Worm (Caenorhabditis elegans) whole organism, young adult: ENCODE data around the gene F08D12.2.

Source experiments
- F52B5.7 ChIP-seq: sonication (generic microtip); optimal IDR thresholded peaks from 2 replicates; lab custom pipeline; 2016; ENCODE audit warnings: mild to moderate bottlenecking, missing genetic modification characterization, missing compliant biosample characterization
- Y56A3A.18 ChIP-seq: fragments of 200-800 bp; sonication (Bioruptor generic); IDR thresholded peaks from 2 replicates; pipeline ENCODE4 v1.3.6; 2022; ENCODE audit warnings: missing genetic modification reagents, missing genetic modification characterization, missing compliant biosample characterization
- aptf-2 ChIP-seq: fragments of 200-800 bp; sonication (Bioruptor generic); conservative IDR thresholded peaks from 2 replicates; pipeline ENCODE4 v1.3.6; 2022; ENCODE audit warnings: missing genetic modification reagents, missing genetic modification characterization, missing compliant biosample characterization
- efl-1 ChIP-seq: fragments of 150-350 bp; optimal IDR thresholded peaks from 2 replicates; lab custom pipeline; 2014; ENCODE audit warnings: missing biosample characterization, missing genetic modification reagents, missing genetic modification characterization
- hlh-12 ChIP-seq: sonication (generic microtip); optimal IDR thresholded peaks from 2 replicates; lab custom pipeline; 2016; ENCODE audit warnings: missing genetic modification characterization, missing compliant biosample characterization
- hrde-1 ChIP-seq: sonication (generic microtip); optimal IDR thresholded peaks from 2 replicates; lab custom pipeline; 2016; ENCODE audit warnings: missing genetic modification characterization, mild to moderate bottlenecking, missing compliant biosample characterization, moderate library complexity, missing genotype, missing genetic modification reagents, borderline replicate concordance
- nhr-80 ChIP-seq: sonication (generic microtip); optimal IDR thresholded peaks from 2 replicates; lab custom pipeline; 2016; ENCODE audit warnings: missing genetic modification characterization, missing compliant biosample characterization

DNA sequence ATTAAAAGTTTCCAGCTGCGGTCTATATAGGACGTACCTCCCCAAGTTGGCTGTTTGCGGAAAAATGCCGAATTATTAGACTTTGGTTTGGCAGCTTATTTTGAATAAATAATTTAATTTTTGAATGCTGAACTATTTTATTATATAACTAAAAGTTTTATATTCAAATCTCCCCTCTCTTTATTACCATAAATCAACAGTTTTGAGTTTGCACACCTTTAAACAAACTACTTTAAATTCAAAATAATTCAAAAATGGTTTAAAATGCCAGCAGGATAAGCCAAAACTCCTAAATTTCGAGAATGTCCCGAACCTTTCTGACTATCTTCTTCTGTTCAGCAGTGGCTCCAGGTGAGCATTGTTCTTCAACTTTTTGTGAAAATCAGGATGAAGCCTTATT lies 2.2 kb upstream of the F08D12.2 start, which contains the start of gene F08D12.3:
- TF ChIP-seq hrde-1 (tag; lab: Kevin White, UChicago): no peak
- no peak for TF ChIP-seq Y56A3A.18 (GFP tag; lab: Robert Waterston, UW)
- TF ChIP-seq F52B5.7 (tag; lab: Kevin White, UChicago): no peak
- no peak for TF ChIP-seq efl-1 (GFP tag; lab: Kevin White, UChicago)
- TF ChIP-seq aptf-2 (GFP tag; lab: Robert Waterston, UW): no peak
- no peak for TF ChIP-seq nhr-80 (tag; lab: Kevin White, UChicago)
- TF ChIP-seq hlh-12 (tag; lab: Kevin White, UChicago): no peak
